Fruit fly (Drosophila melanogaster): ENCODE measurements around the gene mRpL23.

mRpL23 gene

DNA sequence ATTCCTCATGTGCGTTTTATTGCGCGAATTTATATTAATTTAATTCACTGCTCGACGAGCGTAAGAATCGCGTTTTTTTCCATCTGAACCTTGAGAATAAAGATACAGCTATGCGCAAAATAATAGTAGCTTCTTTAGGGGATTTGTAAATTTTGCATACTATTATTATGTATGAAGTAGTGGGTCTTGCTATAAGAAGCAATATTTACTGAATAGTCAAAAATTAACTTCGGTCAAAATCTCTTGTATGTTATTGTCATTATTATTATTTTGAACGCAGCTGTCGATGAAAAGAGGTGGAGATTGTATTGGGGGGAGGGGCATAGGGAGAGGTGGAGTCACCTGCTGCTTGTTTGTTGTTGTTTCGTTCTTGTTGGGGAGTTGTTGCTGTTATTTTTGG, 45.3 kb upstream of the mRpL23 start (continued):
- TF ChIP-seq CG7745 (tag; optimal IDR thresholded peaks at IDR 0.05) (no peak), BEAF-32 (GFP tag; optimal IDR thresholded peaks at IDR 0.05) (no peak), CG17186 (GFP tag; optimal IDR thresholded peaks at IDR 0.05) (peak; percentile 56), Doc2 (GFP tag; IDR thresholded peaks at IDR 0.05) (no peak), klu (GFP tag; IDR thresholded peaks at IDR 0.05) (peak; percentile 71), rib (GFP tag; IDR thresholded peaks at IDR 0.05) (peak; percentile 74), gro (GFP tag; optimal IDR thresholded peaks at IDR 0.05) (peak; percentile 92), CG34376 (GFP tag; optimal IDR thresholded peaks at IDR 0.05) (peak; percentile 52), CG15011 (GFP tag; optimal IDR thresholded peaks at IDR 0.05) (peak; percentile 82), jing (GFP tag; optimal IDR thresholded peaks at IDR 0.05) (peak; percentile 11), pros (GFP tag; optimal IDR thresholded peaks at IDR 0.05) (no peak), ci (GFP tag; IDR thresholded peaks at IDR 0.05) (peak; percentile 92), Abd-B (GFP tag; optimal IDR thresholded peaks at IDR 0.05) (peak; percentile 29), trh (GFP tag; optimal IDR thresholded peaks at IDR 0.05) (no peak), toy (GFP tag; IDR thresholded peaks at IDR 0.05) (peak; percentile 63; the same call in 1 of the 2 replicates), cato (GFP tag; optimal IDR thresholded peaks at IDR 0.05; ENCODE audit: borderline replicate concordance) (no peak), CG42726 (GFP tag; IDR thresholded peaks at IDR 0.05; ENCODE audit: partially characterized antibody) (no peak), danr (GFP tag; IDR thresholded peaks at IDR 0.05) (peak; percentile 43; the same call in 1 of the 2 replicates), cg (GFP tag; optimal IDR thresholded peaks at IDR 0.05) (peak; percentile 18), Spps (tag; optimal IDR thresholded peaks at IDR 0.05) (peak; percentile 87), inv (GFP tag; IDR thresholded peaks at IDR 0.05; ENCODE audit: partially characterized antibody) (no peak), CG7556 (GFP tag; optimal IDR thresholded peaks at IDR 0.05) (peak; percentile 68), sna (GFP tag; IDR thresholded peaks at IDR 0.05; ENCODE audit: partially characterized antibody) (no peak), CG8924 (tag; optimal IDR thresholded peaks at IDR 0.05) (peak; percentile 79), CG16815 (GFP tag; optimal IDR thresholded peaks at IDR 0.05) (peak; percentile 42), wor (GFP tag; IDR thresholded peaks at IDR 0.05) (peak; percentile 78), mirr (GFP tag; optimal IDR thresholded peaks at IDR 0.05) (no peak), CG6272 (GFP tag; IDR thresholded peaks at IDR 0.05) (peak; percentile 35; the same call in 1 of the 2 replicates), Atf6 (GFP tag; IDR thresholded peaks at IDR 0.05) (peak; percentile 90), CG11723 (GFP tag; optimal IDR thresholded peaks at IDR 0.05) (peak; percentile 9), CG8944 (GFP tag; optimal IDR thresholded peaks at IDR 0.05) (peak; percentile 50), bowl (GFP tag; IDR thresholded peaks at IDR 0.05) (peak; percentile 71), CG11696 (GFP tag; IDR thresholded peaks at IDR 0.05) (peak; percentile 96), tx (GFP tag; optimal IDR thresholded peaks at IDR 0.05) (peak; percentile 41), Dfd (GFP tag; optimal IDR thresholded peaks at IDR 0.05) (no peak), CG17361 (GFP tag; IDR thresholded peaks at IDR 0.05) (peak; percentile 72), CG13775 (GFP tag; optimal IDR thresholded peaks at IDR 0.05) (peak; percentile 60), CG4854 (GFP tag; optimal IDR thresholded peaks at IDR 0.05) (peak; percentile 88), sd (tag; optimal IDR thresholded peaks at IDR 0.05) (peak; percentile 58), CG10267 (tag; optimal IDR thresholded peaks at IDR 0.05) (peak; percentile 86), Bdp1 (GFP tag; optimal IDR thresholded peaks at IDR 0.05) (peak; percentile 55), crp (GFP tag; optimal IDR thresholded peaks at IDR 0.05) (peak in 1 of 2 experiments; percentile 9), CG32532 (GFP tag; IDR thresholded peaks at IDR 0.05) (peak; percentile 90), Ravus (GFP tag; IDR thresholded peaks at IDR 0.05) (peak; percentile 70), cwo (GFP tag; optimal IDR thresholded peaks at IDR 0.05) (peak; percentile 91), CkIIα-i1 (GFP tag; IDR thresholded peaks at IDR 0.05) (peak; percentile 37; the same call in 1 of the 2 replicates), CG12155 (GFP tag; optimal IDR thresholded peaks at IDR 0.05) (peak; percentile 55), Lhr (GFP tag; optimal IDR thresholded peaks at IDR 0.05) (no peak), CG30403 (GFP tag; optimal IDR thresholded peaks at IDR 0.05) (peak; percentile 74), Stat92E (GFP tag; optimal IDR thresholded peaks at IDR 0.05) (peak in 1 of 3 experiments; percentile 81)

All from whole organism, embryonic.